Worm (Caenorhabditis elegans) whole organism, L2 larva: ENCODE results near the gene Y69A2AR.23.

Experiments
- F13H6.1 ChIP-seq: sonication (generic microtip); optimal IDR thresholded peaks from 2 replicates; lab custom pipeline; 2016; ENCODE audit warnings: missing genetic modification characterization, missing compliant biosample characterization
- Y55F3AM.14 ChIP-seq: fragments of 200-800 bp; sonication (Bioruptor generic); optimal IDR thresholded peaks from 2 replicates; lab custom pipeline; 2018; ENCODE audit warnings: mild to moderate bottlenecking, missing genetic modification characterization, missing compliant biosample characterization
- ZK546.5 ChIP-seq: sonication (generic microtip); optimal IDR thresholded peaks from 2 replicates; lab custom pipeline; 2017; ENCODE audit warnings: missing biosample characterization, missing genetic modification characterization
- alr-1 ChIP-seq: fragments of 150-350 bp; optimal IDR thresholded peaks from 2 replicates; lab custom pipeline; 2014; ENCODE audit warnings: missing biosample characterization, missing genetic modification characterization
- aly-2 ChIP-seq: fragments of 150-350 bp; optimal IDR thresholded peaks from 2 replicates; lab custom pipeline; 2014; ENCODE audit warnings: missing biosample characterization, missing genetic modification characterization
- ama-1 ChIP-seq: fragments of 150-350 bp; optimal IDR thresholded peaks from 2 replicates; lab custom pipeline; 2018; ENCODE audit warnings: inconsistent platforms
- blmp-1 ChIP-seq: sonication (generic microtip); optimal IDR thresholded peaks from 2 replicates; lab custom pipeline; 2017; ENCODE audit warnings: missing genetic modification characterization, mild to moderate bottlenecking, missing compliant biosample characterization, antibody characterized with exemption, moderate library complexity; ENCODE audit not compliant: insufficient read depth
- ceh-16 ChIP-seq: fragments of 150-350 bp; optimal IDR thresholded peaks from 2 replicates; lab custom pipeline; 2014; ENCODE audit warnings: missing biosample characterization, missing genetic modification characterization
- ceh-82 ChIP-seq: fragments of 150-350 bp; optimal IDR thresholded peaks from 2 replicates; lab custom pipeline; 2014; ENCODE audit warnings: missing biosample characterization, missing genetic modification characterization
- crh-2 ChIP-seq: sonication (generic microtip); optimal IDR thresholded peaks from 2 replicates; lab custom pipeline; 2017; ENCODE audit warnings: missing biosample characterization, missing genetic modification characterization
- dmd-4 ChIP-seq: sonication (generic microtip); optimal IDR thresholded peaks from 2 replicates; lab custom pipeline; 2017; ENCODE audit warnings: missing biosample characterization, missing genetic modification characterization
- egl-27 ChIP-seq: sonication (generic microtip); optimal IDR thresholded peaks from 3 replicates; lab custom pipeline; 2017; ENCODE audit warnings: missing biosample characterization, missing genetic modification reagents, missing genetic modification characterization
- elt-1 ChIP-seq: fragments of 150-350 bp; optimal IDR thresholded peaks from 2 replicates; lab custom pipeline; 2014; ENCODE audit warnings: missing biosample characterization, missing genetic modification characterization
- fos-1 ChIP-seq: fragments of 150-350 bp; optimal IDR thresholded peaks from 2 replicates; lab custom pipeline; 2014; ENCODE audit warnings: missing biosample characterization, missing genetic modification characterization
- gmeb-1 ChIP-seq: fragments of 150-350 bp; optimal IDR thresholded peaks from 2 replicates; lab custom pipeline; 2014; ENCODE audit warnings: missing biosample characterization, missing genetic modification characterization
- lin-13 ChIP-seq: fragments of 150-350 bp; optimal IDR thresholded peaks from 2 replicates; lab custom pipeline; 2014; ENCODE audit warnings: missing biosample characterization, missing genetic modification reagents, missing genetic modification characterization
- mab-5 ChIP-seq: fragments of 150-350 bp; optimal IDR thresholded peaks from 2 replicates; lab custom pipeline; 2014; ENCODE audit warnings: missing biosample characterization, missing genetic modification characterization
- mbf-1 ChIP-seq: sonication (generic microtip); optimal IDR thresholded peaks from 2 replicates; lab custom pipeline; 2017; ENCODE audit warnings: missing biosample characterization, missing genetic modification characterization
- mdl-1 ChIP-seq, 2 experiments: fragments of 150-350 bp in 1 of 2; sonication (generic microtip) in 1 of 2; optimal IDR thresholded peaks; 2 replicates each; lab custom pipeline; 2017; ENCODE audit warnings: missing biosample characterization in 2 of 2, missing genetic modification characterization in 2 of 2
- nhr-11 ChIP-seq: fragments of 150-350 bp; optimal IDR thresholded peaks from 2 replicates; lab custom pipeline; 2014; ENCODE audit warnings: missing biosample characterization, missing genetic modification characterization
- nhr-12 ChIP-seq: fragments of 150-350 bp; optimal IDR thresholded peaks from 2 replicates; lab custom pipeline; 2014; ENCODE audit warnings: missing biosample characterization, missing genetic modification characterization
- nhr-129 ChIP-seq: fragments of 150-350 bp; optimal IDR thresholded peaks from 2 replicates; lab custom pipeline; 2014; ENCODE audit warnings: missing biosample characterization, missing genetic modification characterization
- nhr-21 ChIP-seq: fragments of 150-350 bp; optimal IDR thresholded peaks from 2 replicates; lab custom pipeline; 2014; ENCODE audit warnings: missing biosample characterization, missing genetic modification characterization
- nhr-23 ChIP-seq: fragments of 150-350 bp; optimal IDR thresholded peaks from 2 replicates; lab custom pipeline; 2014; ENCODE audit warnings: missing biosample characterization, missing genetic modification reagents, missing genetic modification characterization
- nhr-237 ChIP-seq: fragments of 150-350 bp; optimal IDR thresholded peaks from 2 replicates; lab custom pipeline; 2014; ENCODE audit warnings: missing biosample characterization, missing genetic modification characterization
- nhr-6 ChIP-seq: fragments of 150-350 bp; optimal IDR thresholded peaks from 2 replicates; lab custom pipeline; 2014; ENCODE audit warnings: missing biosample characterization, missing genetic modification characterization
- sem-4 ChIP-seq: fragments of 150-350 bp; optimal IDR thresholded peaks from 2 replicates; lab custom pipeline; 2014; ENCODE audit warnings: missing biosample characterization, missing genetic modification reagents, missing genetic modification characterization
- skn-1 ChIP-seq: sonication (generic microtip); optimal IDR thresholded peaks from 2 replicates; lab custom pipeline; 2017; ENCODE audit warnings: missing biosample characterization, missing genetic modification characterization
- sma-3 ChIP-seq: sonication (generic microtip); optimal IDR thresholded peaks from 2 replicates; lab custom pipeline; 2016; ENCODE audit warnings: missing genetic modification reagents, missing genetic modification characterization, missing compliant biosample characterization
- snpc-4 ChIP-seq: fragments of 150-350 bp; optimal IDR thresholded peaks from 2 replicates; lab custom pipeline; 2014; ENCODE audit warnings: missing biosample characterization, missing genetic modification characterization
- unc-39 ChIP-seq: fragments of 150-350 bp; optimal IDR thresholded peaks from 2 replicates; lab custom pipeline; 2014; ENCODE audit warnings: missing biosample characterization, missing genetic modification characterization
- zag-1 ChIP-seq: fragments of 150-350 bp; optimal IDR thresholded peaks from 2 replicates; lab custom pipeline; 2014; ENCODE audit warnings: missing biosample characterization, missing genetic modification characterization
- ztf-1 ChIP-seq: fragments of 200-800 bp; sonication (Bioruptor generic); conservative IDR thresholded peaks from 2 replicates; pipeline ENCODE4 v1.3.6; 2022; ENCODE audit warnings: missing genetic modification characterization, missing compliant biosample characterization
- ztf-11 ChIP-seq: sonication (generic microtip); optimal IDR thresholded peaks from 2 replicates; lab custom pipeline; 2017; ENCODE audit warnings: missing biosample characterization, missing genetic modification characterization
- ztf-4 ChIP-seq: fragments of 150-350 bp; optimal IDR thresholded peaks from 2 replicates; lab custom pipeline; 2014; ENCODE audit warnings: missing biosample characterization, missing genetic modification characterization

The Y69A2AR.23 gene

ce11 chrIV:2568267-2568666 is 16.8 kb upstream of the Y69A2AR.23 start, which contains the start of the genes Y69A2AR.25 and Y69A2AR.12:
TSS of gene Y69A2AR.25 (minus strand) at chrIV:2568367.
TSS of gene Y69A2AR.12 (plus strand) at chrIV:2568614.
- TF ChIP-seq dmd-4 (tag; lab: Kevin White, UChicago) (no peak), ama-1 (lab: Kevin White, UChicago) (no peak), ZK546.5 (no peak), ztf-11 (tag; lab: Kevin White, UChicago) (no peak), crh-2 (tag; lab: Kevin White, UChicago) (no peak)

ce11 chrIV:2563969-2564368 is 12.5 kb upstream of the Y69A2AR.23 start, which contains the start of gene Y69A2AR.24:
TSS of gene Y69A2AR.24 (minus strand) at chrIV:2564069.
- TF ChIP-seq mdl-1 (tag; optimal IDR thresholded peaks at IDR 0.05; lab: Kevin White, UChicago) (no peak), lin-13 (no peak), mab-5 (tag; lab: Kevin White, UChicago) (no peak)

ce11 chrIV:2562071-2562470 is 10.6 kb upstream of the Y69A2AR.23 start, which contains the start of gene Y69A2AR.50:
TSS of gene Y69A2AR.50 (plus strand) at chrIV:2562371.
- TF ChIP-seq nhr-21 (tag; lab: Kevin White, UChicago), result no peak
- no peak for TF ChIP-seq mab-5 (tag; lab: Kevin White, UChicago)
- TF ChIP-seq ceh-16 (tag; lab: Kevin White, UChicago), result no peak
- TF ChIP-seq nhr-6 (tag; lab: Kevin White, UChicago), result no peak
- no peak for TF ChIP-seq mdl-1 (tag; optimal IDR thresholded peaks at IDR 0.05; lab: Kevin White, UChicago)
- TF ChIP-seq ceh-82, result no peak
- TF ChIP-seq alr-1, result no peak
- TF ChIP-seq ztf-4 (tag; lab: Kevin White, UChicago), result no peak
- no peak for TF ChIP-seq nhr-237 (tag; lab: Kevin White, UChicago)
- TF ChIP-seq snpc-4 (tag; lab: Kevin White, UChicago), result no peak
- TF ChIP-seq skn-1, result no peak

- TF ChIP-seq nhr-11 (tag; lab: Kevin White, UChicago), result no peak
- no peak for TF ChIP-seq snpc-4 (tag; lab: Kevin White, UChicago)
- TF ChIP-seq ceh-82, result no peak
- TF ChIP-seq crh-2 (tag; lab: Kevin White, UChicago), result no peak
- no peak for TF ChIP-seq blmp-1 (tag; lab: Kevin White, UChicago)
- TF ChIP-seq egl-27, result no peak
- no peak for TF ChIP-seq zag-1 (tag; lab: Kevin White, UChicago)
- TF ChIP-seq nhr-129 (tag; lab: Kevin White, UChicago), result no peak
- no peak for TF ChIP-seq nhr-237 (tag; lab: Kevin White, UChicago)
- no peak for TF ChIP-seq ztf-4 (tag; lab: Kevin White, UChicago)
- TF ChIP-seq unc-39 (tag; lab: Kevin White, UChicago), result no peak
- TF ChIP-seq F13H6.1 (tag; lab: Kevin White, UChicago), result no peak
- no peak for TF ChIP-seq elt-1 (tag; lab: Kevin White, UChicago)
These were observed 9.9 kb upstream of the Y69A2AR.23 start, which contains the start of gene Y69A2AR.46 for ce11 chrIV:2561358-2561757. TSS of gene Y69A2AR.46 (plus strand) at chrIV:2561658.

ce11 chrIV:2556211-2556610 is 4.7 kb upstream of the Y69A2AR.23 start:
- TF ChIP-seq ama-1 (lab: Kevin White, UChicago), result no peak
- no peak for TF ChIP-seq unc-39 (tag; lab: Kevin White, UChicago)
- no peak for TF ChIP-seq sma-3
- TF ChIP-seq aly-2 (tag; lab: Kevin White, UChicago), result no peak
- no peak for TF ChIP-seq fos-1 (tag; lab: Kevin White, UChicago)
- TF ChIP-seq elt-1 (tag; lab: Kevin White, UChicago), result no peak
- no peak for TF ChIP-seq gmeb-1 (tag; lab: Kevin White, UChicago)
- no peak for TF ChIP-seq mab-5 (tag; lab: Kevin White, UChicago)

- TF ChIP-seq ztf-11 (tag; lab: Kevin White, UChicago), result no peak
- no peak for TF ChIP-seq nhr-12
- no peak for TF ChIP-seq ztf-4 (tag; lab: Kevin White, UChicago)
- TF ChIP-seq Y55F3AM.14 (GFP tag; lab: Kevin White, UChicago), result peak; percentile 14
These were observed 1.4 kb upstream of the Y69A2AR.23 start for ce11 chrIV:2552855-2553254.

- TF ChIP-seq nhr-21 (tag; lab: Kevin White, UChicago) (no peak), sem-4 (tag; lab: Kevin White, UChicago) (no peak), elt-1 (tag; lab: Kevin White, UChicago) (no peak), ZK546.5 (no peak), dmd-4 (tag; lab: Kevin White, UChicago) (no peak), nhr-23 (no peak), ztf-1 (GFP tag; lab: Robert Waterston, UW) (no peak), ceh-16 (tag; lab: Kevin White, UChicago) (no peak), mdl-1 (tag; optimal IDR thresholded peaks at IDR 0.05; lab: Kevin White, UChicago) (no peak), ztf-11 (tag; lab: Kevin White, UChicago) (no peak), mbf-1 (tag; lab: Kevin White, UChicago) (no peak), nhr-129 (tag; lab: Kevin White, UChicago) (no peak)
These were observed 792 bp upstream of the Y69A2AR.23 start for ce11 chrIV:2552276-2552675.
